Worm (Caenorhabditis elegans) whole organism, L4 larva: ENCODE results near the gene cfz-2.

Source experiments
- D1046.2 ChIP-seq: fragments of 200-800 bp; sonication (Bioruptor generic); IDR thresholded peaks from 2 replicates; pipeline ENCODE4 v1.3.6; 2022; ENCODE audit warnings: missing genetic modification characterization, missing compliant biosample characterization
- ceh-62 ChIP-seq: sonication (generic microtip); optimal IDR thresholded peaks from 2 replicates; lab custom pipeline; 2017; ENCODE audit warnings: missing biosample characterization, missing genetic modification characterization

DNA sequence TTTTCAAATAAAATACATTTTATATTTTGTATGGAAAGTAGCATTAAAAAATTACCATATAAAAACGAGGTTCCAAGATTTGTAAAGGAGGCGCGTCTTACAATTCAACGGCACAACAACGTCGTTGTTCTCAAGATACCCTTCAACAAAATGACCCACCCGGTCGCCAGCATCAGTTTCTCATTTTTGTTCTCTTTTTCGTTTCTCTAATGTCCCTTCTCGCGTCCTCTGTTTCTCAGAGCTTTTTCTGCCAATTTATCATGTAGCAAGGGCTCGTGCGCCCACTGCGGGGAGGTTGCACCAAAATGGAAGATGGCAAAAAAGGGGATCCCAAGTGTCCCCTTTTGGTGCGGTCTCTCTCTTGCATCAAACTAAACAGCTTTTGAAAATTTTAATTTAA is 35.2 kb downstream of the cfz-2 start:
- TF ChIP-seq D1046.2 (GFP tag; lab: Robert Waterston, UW) (no peak), ceh-62 (tag; lab: Kevin White, UChicago) (no peak)
